Worm (Caenorhabditis elegans) whole organism, L1 larva: Measurements from ENCODE around the gene str-180.

Experiments used
- C16A3.4 ChIP-seq: fragments of 150-350 bp; optimal IDR thresholded peaks from 2 replicates; lab custom pipeline; 2014; ENCODE audit warnings: missing biosample characterization, missing genetic modification characterization
- F16B12.6 ChIP-seq: fragments of 150-350 bp; optimal IDR thresholded peaks from 2 replicates; lab custom pipeline; 2014; ENCODE audit warnings: missing biosample characterization, missing genetic modification characterization
- aha-1 ChIP-seq: fragments of 150-350 bp; optimal IDR thresholded peaks from 2 replicates; lab custom pipeline; 2014; ENCODE audit warnings: missing biosample characterization, missing genetic modification characterization
- alr-1 ChIP-seq: fragments of 200-800 bp; sonication (Bioruptor generic); optimal IDR thresholded peaks from 2 replicates; lab custom pipeline; 2018; ENCODE audit warnings: borderline replicate concordance, mild to moderate bottlenecking, missing genetic modification characterization, missing compliant biosample characterization
- aly-2 ChIP-seq: fragments of 150-350 bp; optimal IDR thresholded peaks from 2 replicates; lab custom pipeline; 2014; ENCODE audit warnings: missing biosample characterization, missing genetic modification characterization
- ama-1 ChIP-seq: fragments of 150-350 bp; optimal IDR thresholded peaks from 2 replicates; lab custom pipeline; 2014
- blmp-1 ChIP-seq: fragments of 150-350 bp; optimal IDR thresholded peaks from 2 replicates; lab custom pipeline; 2014; ENCODE audit warnings: missing biosample characterization, missing genetic modification characterization
- ceh-88 ChIP-seq: fragments of 200-800 bp; sonication (Bioruptor generic); IDR thresholded peaks from 2 replicates; pipeline ENCODE4 v1.3.6; 2022; ENCODE audit warnings: missing genetic modification characterization, missing compliant biosample characterization
- ceh-90 ChIP-seq: sonication (generic microtip); optimal IDR thresholded peaks from 2 replicates; lab custom pipeline; 2016; ENCODE audit warnings: missing genetic modification characterization, missing compliant biosample characterization
- ces-1 ChIP-seq: fragments of 150-350 bp; optimal IDR thresholded peaks from 2 replicates; lab custom pipeline; 2014; ENCODE audit warnings: missing biosample characterization, missing genetic modification reagents, missing genetic modification characterization
- dpl-1 ChIP-seq, 3 experiments: fragments of 150-350 bp in 2 of 3; sonication (generic microtip) in 1 of 3; optimal IDR thresholded peaks; 2 replicates each; lab custom pipeline; 2014 to 2017; ENCODE audit warnings: missing biosample characterization in 3 of 3, missing genetic modification characterization in 3 of 3, missing genetic modification reagents in 3 of 3
- dsc-1 ChIP-seq: sonication (generic microtip); optimal IDR thresholded peaks from 2 replicates; lab custom pipeline; 2016; ENCODE audit warnings: mild to moderate bottlenecking, missing genetic modification characterization, missing compliant biosample characterization
- efl-1 ChIP-seq, 4 experiments: fragments of 150-350 bp; optimal IDR thresholded peaks in 3 of 4; peaks in 1 of 4; 1 replicate in 1 of 4; 2 replicates in 3 of 4; lab custom pipeline; 2014; ENCODE audit warnings: missing biosample characterization in 2 of 4, missing genetic modification characterization in 2 of 4, missing genetic modification reagents in 2 of 4
- egl-27 ChIP-seq, 2 experiments: fragments of 150-350 bp in 1 of 2; sonication (generic microtip); optimal IDR thresholded peaks; 3 replicates each; lab custom pipeline; 2017 to 2018; ENCODE audit warnings: missing biosample characterization in 2 of 2, missing genetic modification characterization in 2 of 2, missing genetic modification reagents in 2 of 2
- elt-2 ChIP-seq: sonication (generic microtip); optimal IDR thresholded peaks from 2 replicates; lab custom pipeline; 2016; ENCODE audit warnings: missing genetic modification characterization, mild to moderate bottlenecking, inconsistent platforms, missing compliant biosample characterization, missing genetic modification reagents
- elt-3 ChIP-seq, 6 experiments: fragments of 150-350 bp in 1 of 6; sonication (generic microtip); optimal IDR thresholded peaks; 2 replicates each; lab custom pipeline; 2017 to 2018; ENCODE audit warnings: missing biosample characterization in 6 of 6, missing genetic modification characterization in 6 of 6, inconsistent platforms in 1 of 6
- ets-5 ChIP-seq: fragments of 200-800 bp; sonication (Bioruptor generic); IDR thresholded peaks from 2 replicates; pipeline ENCODE4 v1.3.6; 2022; ENCODE audit warnings: missing genetic modification characterization, missing compliant biosample characterization
- fkh-10 ChIP-seq: sonication (generic microtip); optimal IDR thresholded peaks from 2 replicates; lab custom pipeline; 2017; ENCODE audit warnings: missing biosample characterization, missing genetic modification reagents, missing genetic modification characterization
- fkh-8 ChIP-seq: sonication (generic microtip); optimal IDR thresholded peaks from 2 replicates; lab custom pipeline; 2016; ENCODE audit warnings: mild to moderate bottlenecking, missing genetic modification characterization, missing compliant biosample characterization
- fos-1 ChIP-seq: fragments of 150-350 bp; optimal IDR thresholded peaks from 2 replicates; lab custom pipeline; 2014; ENCODE audit warnings: missing biosample characterization, missing genetic modification characterization
- hlh-17 ChIP-seq: fragments of 200-800 bp; sonication (Bioruptor generic); optimal IDR thresholded peaks from 2 replicates; lab custom pipeline; 2018; ENCODE audit warnings: missing genetic modification characterization, mild to moderate bottlenecking, missing compliant biosample characterization, moderate library complexity, borderline replicate concordance
- hlh-4 ChIP-seq: sonication (generic microtip); optimal IDR thresholded peaks from 2 replicates; lab custom pipeline; 2016; ENCODE audit warnings: mild to moderate bottlenecking, missing genetic modification characterization, missing compliant biosample characterization
- hpl-2 ChIP-seq: fragments of 150-350 bp; optimal IDR thresholded peaks from 2 replicates; lab custom pipeline; 2014; ENCODE audit warnings: missing biosample characterization, missing genetic modification reagents, missing genetic modification characterization
- irx-1 ChIP-seq: sonication (generic microtip); optimal IDR thresholded peaks from 2 replicates; lab custom pipeline; 2016; ENCODE audit warnings: missing genetic modification characterization, missing compliant biosample characterization
- jun-1 ChIP-seq: fragments of 150-350 bp; optimal IDR thresholded peaks from 2 replicates; lab custom pipeline; 2014; ENCODE audit warnings: missing biosample characterization, missing genetic modification reagents, missing genetic modification characterization
- lin-13 ChIP-seq: fragments of 150-350 bp; optimal IDR thresholded peaks from 2 replicates; lab custom pipeline; 2014; ENCODE audit warnings: missing biosample characterization, missing genetic modification reagents, missing genetic modification characterization
- lin-35 ChIP-seq, 2 experiments: fragments of 150-350 bp; optimal IDR thresholded peaks; 2 replicates each; lab custom pipeline; 2014; ENCODE audit warnings: missing biosample characterization in 2 of 2, missing genetic modification characterization in 2 of 2, missing genetic modification reagents in 2 of 2
- lin-39 ChIP-seq: fragments of 150-350 bp; optimal IDR thresholded peaks from 2 replicates; lab custom pipeline; 2014; ENCODE audit warnings: missing biosample characterization, missing genetic modification reagents, missing genetic modification characterization
- lir-3 ChIP-seq: sonication (generic microtip); optimal IDR thresholded peaks from 2 replicates; lab custom pipeline; 2016; ENCODE audit warnings: mild to moderate bottlenecking, missing genetic modification characterization, moderate library complexity, missing compliant biosample characterization; ENCODE audit not compliant: poor library complexity
- mab-9 ChIP-seq: fragments of 200-800 bp; sonication (Bioruptor generic); IDR thresholded peaks from 2 replicates; pipeline ENCODE4 v1.3.6; 2022; ENCODE audit warnings: missing genetic modification reagents, missing genetic modification characterization, missing compliant biosample characterization
- mef-2 ChIP-seq: fragments of 150-350 bp; optimal IDR thresholded peaks from 2 replicates; lab custom pipeline; 2014; ENCODE audit warnings: missing biosample characterization, missing genetic modification characterization
- mep-1 ChIP-seq: fragments of 150-350 bp; optimal IDR thresholded peaks from 2 replicates; lab custom pipeline; 2014; ENCODE audit warnings: missing biosample characterization, missing genetic modification characterization
- nhr-12 ChIP-seq: sonication (generic microtip); optimal IDR thresholded peaks from 2 replicates; lab custom pipeline; 2017; ENCODE audit warnings: missing biosample characterization, missing genetic modification characterization
- nhr-19 ChIP-seq: fragments of 200-800 bp; sonication (Bioruptor generic); conservative IDR thresholded peaks from 2 replicates; pipeline ENCODE4 v1.3.6; 2022; ENCODE audit warnings: missing genetic modification characterization, missing compliant biosample characterization
- nhr-237 ChIP-seq: fragments of 150-350 bp; optimal IDR thresholded peaks from 2 replicates; lab custom pipeline; 2014; ENCODE audit warnings: missing biosample characterization, missing genetic modification characterization
- nhr-47 ChIP-seq: sonication (generic microtip); optimal IDR thresholded peaks from 2 replicates; lab custom pipeline; 2016; ENCODE audit warnings: mild to moderate bottlenecking, missing genetic modification characterization, moderate library complexity, missing compliant biosample characterization
- nhr-84 ChIP-seq: sonication (generic microtip); optimal IDR thresholded peaks from 2 replicates; lab custom pipeline; 2017; ENCODE audit warnings: missing biosample characterization, missing genetic modification characterization
- nhr-85 ChIP-seq: sonication (generic microtip); peaks from one replicate; lab custom pipeline; 2016; ENCODE audit warnings: missing genetic modification characterization, inconsistent platforms, missing compliant biosample characterization
- nhr-90 ChIP-seq: sonication (generic microtip); optimal IDR thresholded peaks from 2 replicates; lab custom pipeline; 2016; ENCODE audit warnings: mild to moderate bottlenecking, missing genetic modification characterization, missing compliant biosample characterization; ENCODE audit not compliant: poor library complexity
- pax-3 ChIP-seq: fragments of 200-800 bp; sonication (Bioruptor generic); optimal IDR thresholded peaks from 2 replicates; lab custom pipeline; 2018; ENCODE audit warnings: mild to moderate bottlenecking, missing genetic modification characterization, moderate library complexity, missing compliant biosample characterization
- pqm-1 ChIP-seq: sonication (generic microtip); optimal IDR thresholded peaks from 3 replicates; lab custom pipeline; 2017; ENCODE audit warnings: missing biosample characterization, missing genetic modification characterization
- rnt-1 ChIP-seq: sonication (generic microtip); optimal IDR thresholded peaks from 2 replicates; lab custom pipeline; 2016; ENCODE audit warnings: mild to moderate bottlenecking, missing genetic modification characterization, moderate library complexity, missing compliant biosample characterization
- skn-1 ChIP-seq: fragments of 150-350 bp; optimal IDR thresholded peaks from 2 replicates; lab custom pipeline; 2014; ENCODE audit warnings: missing biosample characterization, missing genetic modification characterization
- snu-23 ChIP-seq: sonication (generic microtip); optimal IDR thresholded peaks from 2 replicates; lab custom pipeline; 2016; ENCODE audit warnings: missing genetic modification characterization, missing compliant biosample characterization
- sox-4 ChIP-seq: sonication (generic microtip); optimal IDR thresholded peaks from 2 replicates; lab custom pipeline; 2016; ENCODE audit warnings: missing genetic modification characterization, missing compliant biosample characterization
- sptf-1 ChIP-seq: fragments of 150-350 bp; optimal IDR thresholded peaks from 2 replicates; lab custom pipeline; 2014; ENCODE audit warnings: missing biosample characterization, missing genetic modification characterization
- swsn-7 ChIP-seq: sonication (generic microtip); optimal IDR thresholded peaks from 2 replicates; lab custom pipeline; 2016; ENCODE audit warnings: missing genetic modification characterization, missing compliant biosample characterization
- tbx-2 ChIP-seq: sonication (generic microtip); optimal IDR thresholded peaks from 2 replicates; lab custom pipeline; 2016; ENCODE audit warnings: missing genetic modification characterization, missing compliant biosample characterization
- unc-130 ChIP-seq: fragments of 150-350 bp; optimal IDR thresholded peaks from 2 replicates; lab custom pipeline; 2017; ENCODE audit warnings: missing biosample characterization, missing genetic modification characterization, inconsistent platforms
- unc-30 ChIP-seq: sonication (generic microtip); optimal IDR thresholded peaks from 2 replicates; lab custom pipeline; 2017; ENCODE audit warnings: missing biosample characterization, missing genetic modification characterization
- unc-62 ChIP-seq: fragments of 150-350 bp; optimal IDR thresholded peaks from 2 replicates; lab custom pipeline; 2014; ENCODE audit warnings: missing biosample characterization, missing genetic modification reagents, missing genetic modification characterization
- vab-15 ChIP-seq: sonication (generic microtip); optimal IDR thresholded peaks from 2 replicates; lab custom pipeline; 2017; ENCODE audit warnings: missing genotype, mild to moderate bottlenecking, missing genetic modification characterization, missing compliant biosample characterization
- zag-1 ChIP-seq: fragments of 150-350 bp; optimal IDR thresholded peaks from 2 replicates; lab custom pipeline; 2014; ENCODE audit warnings: missing biosample characterization, missing genetic modification characterization
- ztf-11 ChIP-seq, 2 experiments: sonication (generic microtip); optimal IDR thresholded peaks; 2 replicates each; lab custom pipeline; 2016 to 2017; ENCODE audit warnings: missing genetic modification characterization in 2 of 2, missing biosample characterization in 1 of 2, missing compliant biosample characterization in 1 of 2

Gene str-180

ce11 chrV:6658765-6659164 is 9.9 kb downstream of the str-180 start (continued):
- TF ChIP-seq elt-2 (tag; lab: Kevin White, UChicago) (no peak), nhr-84 (no peak), pqm-1 (tag; lab: Kevin White, UChicago) (no peak), nhr-85 (tag; lab: Kevin White, UChicago) (no peak), ces-1 (GFP tag; lab: Kevin White, UChicago) (no peak), lin-39 (tag; lab: Kevin White, UChicago) (no peak), nhr-47 (tag; lab: Kevin White, UChicago) (peak; percentile 63), ceh-90 (tag; lab: Kevin White, UChicago) (no peak), unc-30 (tag; lab: Kevin White, UChicago) (no peak), hlh-17 (no peak), swsn-7 (tag; lab: Kevin White, UChicago) (peak; percentile 35), zag-1 (tag; lab: Kevin White, UChicago) (no peak), alr-1 (no peak), nhr-12 (tag; lab: Kevin White, UChicago) (no peak), aly-2 (tag; lab: Kevin White, UChicago) (no peak), lin-13 (GFP tag; lab: Kevin White, UChicago) (no peak), snu-23 (GFP tag; lab: Kevin White, UChicago) (peak; percentile 43), nhr-237 (tag; lab: Kevin White, UChicago) (no peak), tbx-2 (tag; lab: Kevin White, UChicago) (peak; percentile 53), elt-3 (tag; optimal IDR thresholded peaks at IDR 0.05; lab: Kevin White, UChicago) (no peak), ets-5 (GFP tag; lab: Robert Waterston, UW) (no peak), fos-1 (peak; percentile 30), ztf-11 (tag; optimal IDR thresholded peaks at IDR 0.05; lab: Kevin White, UChicago) (peak in 1 of 2 experiments; percentile 25), dpl-1 (GFP tag; optimal IDR thresholded peaks at IDR 0.05; lab: Kevin White, UChicago) (peak in 1 of 3 experiments; percentile 41), fkh-8 (tag; lab: Kevin White, UChicago) (peak; percentile 82), hlh-4 (tag; lab: Kevin White, UChicago) (no peak), irx-1 (tag; lab: Kevin White, UChicago) (no peak), fkh-10 (GFP tag; lab: Kevin White, UChicago) (peak; percentile 72), aha-1 (no peak), ceh-88 (no peak), egl-27 (tag; optimal IDR thresholded peaks at IDR 0.05; lab: Kevin White, UChicago) (no peak), sox-4 (no peak), efl-1 (optimal IDR thresholded peaks at IDR 0.05; lab: Kevin White, UChicago) (peak in 1 of 2 experiments; percentile 30), efl-1 (GFP tag; optimal IDR thresholded peaks at IDR 0.05 in 1 of 2; lab: Kevin White, UChicago) (peak in 1 of 2 experiments; percentile 3), sptf-1 (tag; lab: Kevin White, UChicago) (no peak), skn-1 (no peak), pax-3 (tag; lab: Kevin White, UChicago) (peak; percentile 22), ama-1 (lab: Kevin White, UChicago) (no peak), lir-3 (tag; lab: Kevin White, UChicago) (no peak), blmp-1 (tag; lab: Kevin White, UChicago) (no peak), vab-15 (tag; lab: Kevin White, UChicago) (no peak), dsc-1 (tag; lab: Kevin White, UChicago) (peak; percentile 48), jun-1 (tag; lab: Kevin White, UChicago) (no peak), mep-1 (tag; lab: Kevin White, UChicago) (peak; percentile 23), unc-130 (tag; lab: Kevin White, UChicago) (no peak), C16A3.4 (tag; lab: Kevin White, UChicago) (no peak), mab-9 (GFP tag; lab: Robert Waterston, UW) (no peak), F16B12.6 (tag; lab: Kevin White, UChicago) (no peak), nhr-19 (GFP tag; lab: Robert Waterston, UW) (peak; percentile 26), hpl-2 (GFP tag; lab: Kevin White, UChicago) (no peak), unc-62 (GFP tag; lab: Kevin White, UChicago) (no peak), mef-2 (tag; lab: Kevin White, UChicago) (no peak), rnt-1 (tag; lab: Kevin White, UChicago) (peak; percentile 26), nhr-90 (tag; lab: Kevin White, UChicago) (no peak), lin-35 (GFP tag; optimal IDR thresholded peaks at IDR 0.05; lab: Kevin White, UChicago) (peak in 1 of 2 experiments; percentile 35)
